Worm (Caenorhabditis elegans) whole organism, L2 larva: Measurements from ENCODE around the gene C16D9.9.

Experiments used
- aly-2 ChIP-seq: fragments of 150-350 bp; optimal IDR thresholded peaks from 2 replicates; lab custom pipeline; 2014; ENCODE audit warnings: missing biosample characterization, missing genetic modification characterization
- fos-1 ChIP-seq: fragments of 150-350 bp; optimal IDR thresholded peaks from 2 replicates; lab custom pipeline; 2014; ENCODE audit warnings: missing biosample characterization, missing genetic modification characterization
- gmeb-1 ChIP-seq: fragments of 150-350 bp; optimal IDR thresholded peaks from 2 replicates; lab custom pipeline; 2014; ENCODE audit warnings: missing biosample characterization, missing genetic modification characterization
- lin-11 ChIP-seq: fragments of 150-350 bp; sonication (generic microtip); optimal IDR thresholded peaks from 2 replicates; lab custom pipeline; 2014; ENCODE audit warnings: missing biosample characterization, missing genetic modification characterization, inconsistent platforms, mixed read lengths
- lin-39 ChIP-seq: fragments of 150-350 bp; optimal IDR thresholded peaks from 2 replicates; lab custom pipeline; 2014; ENCODE audit warnings: missing biosample characterization, missing genetic modification reagents, missing genetic modification characterization
- mdl-1 ChIP-seq, 2 experiments: fragments of 150-350 bp in 1 of 2; sonication (generic microtip) in 1 of 2; optimal IDR thresholded peaks; 2 replicates each; lab custom pipeline; 2017; ENCODE audit warnings: missing biosample characterization in 2 of 2, missing genetic modification characterization in 2 of 2
- nhr-10 ChIP-seq: sonication (generic microtip); optimal IDR thresholded peaks from 2 replicates; lab custom pipeline; 2017; ENCODE audit warnings: missing biosample characterization, missing genetic modification characterization
- nhr-11 ChIP-seq: fragments of 150-350 bp; optimal IDR thresholded peaks from 2 replicates; lab custom pipeline; 2014; ENCODE audit warnings: missing biosample characterization, missing genetic modification characterization
- nhr-12 ChIP-seq: fragments of 150-350 bp; optimal IDR thresholded peaks from 2 replicates; lab custom pipeline; 2014; ENCODE audit warnings: missing biosample characterization, missing genetic modification characterization
- nhr-23 ChIP-seq: fragments of 150-350 bp; optimal IDR thresholded peaks from 2 replicates; lab custom pipeline; 2014; ENCODE audit warnings: missing biosample characterization, missing genetic modification reagents, missing genetic modification characterization
- snpc-4 ChIP-seq: fragments of 150-350 bp; optimal IDR thresholded peaks from 2 replicates; lab custom pipeline; 2014; ENCODE audit warnings: missing biosample characterization, missing genetic modification characterization
- unc-39 ChIP-seq: fragments of 150-350 bp; optimal IDR thresholded peaks from 2 replicates; lab custom pipeline; 2014; ENCODE audit warnings: missing biosample characterization, missing genetic modification characterization
- zag-1 ChIP-seq: fragments of 150-350 bp; optimal IDR thresholded peaks from 2 replicates; lab custom pipeline; 2014; ENCODE audit warnings: missing biosample characterization, missing genetic modification characterization

ce11 chrV:8266232-8266631 is 2.2 kb downstream of the C16D9.9 start, which contains the start of gene F21F8.5:
- TF ChIP-seq nhr-10 (tag; lab: Kevin White, UChicago) (no peak), nhr-12 (no peak), nhr-23 (tag; lab: Kevin White, UChicago) (no peak), gmeb-1 (tag; lab: Kevin White, UChicago) (no peak), mdl-1 (tag; optimal IDR thresholded peaks at IDR 0.05; lab: Kevin White, UChicago) (no peak), zag-1 (no peak), snpc-4 (tag; lab: Kevin White, UChicago) (no peak), lin-39 (tag; lab: Kevin White, UChicago) (no peak), aly-2 (tag; lab: Kevin White, UChicago) (no peak), nhr-11 (tag; lab: Kevin White, UChicago) (no peak), unc-39 (tag; lab: Kevin White, UChicago) (no peak), lin-11 (tag; lab: Kevin White, UChicago) (no peak), fos-1 (no peak)
